Fruit fly (Drosophila melanogaster) whole organism, embryonic: ENCODE results near the gene kek4.
A peak's percentile ranks its signal among the peaks of the same experiment; 100 is the strongest.

Source experiments
- ATbp ChIP-seq: fragments of 200-800 bp; sonication (Bioruptor generic); optimal IDR thresholded peaks from 2 replicates; lab custom pipeline; 2017; ENCODE audit warnings: missing biosample characterization, mild to moderate bottlenecking, missing genetic modification characterization, missing genetic modification reagents
- Blimp-1 ChIP-seq: fragments of 200-800 bp; sonication (Bioruptor generic); optimal IDR thresholded peaks from 3 replicates; lab custom pipeline; 2018; ENCODE audit warnings: missing biosample characterization, missing genetic modification characterization, mild to moderate bottlenecking, moderate library complexity, missing genetic modification reagents
- CG10147 ChIP-seq: fragments of 200-800 bp; sonication (Bioruptor generic); optimal IDR thresholded peaks from 2 replicates; lab custom pipeline; 2019; ENCODE audit warnings: missing biosample characterization, mild to moderate bottlenecking, missing genetic modification characterization, moderate library complexity
- CG10543 ChIP-seq: fragments of 200-800 bp; sonication (Bioruptor generic); optimal IDR thresholded peaks from 3 replicates; lab custom pipeline; 2017; ENCODE audit warnings: missing biosample characterization, mild to moderate bottlenecking, missing genetic modification characterization, moderate library complexity
- CG11695 ChIP-seq: fragments of 200-800 bp; sonication (Bioruptor generic); IDR thresholded peaks from 3 replicates; pipeline ENCODE4 v1.3.6; 2022; ENCODE audit warnings: missing biosample characterization, missing genetic modification characterization
- CG12299 ChIP-seq: fragments of 200-800 bp; sonication (Bioruptor generic); optimal IDR thresholded peaks from 2 replicates; lab custom pipeline; 2018; ENCODE audit warnings: missing biosample characterization, mild to moderate bottlenecking, missing genetic modification characterization
- CG12391 ChIP-seq: fragments of 200-800 bp; sonication (Bioruptor generic); optimal IDR thresholded peaks from 3 replicates; lab custom pipeline; 2018; ENCODE audit warnings: missing biosample characterization, mild to moderate bottlenecking, missing genetic modification characterization, moderate library complexity
- CG14014 ChIP-seq: fragments of 200-800 bp; sonication (Bioruptor generic); IDR thresholded peaks from 2 replicates; pipeline ENCODE4 v1.3.6; 2022; ENCODE audit warnings: missing biosample characterization, missing genetic modification characterization
- CG16813 ChIP-seq: fragments of 200-800 bp; sonication (Bioruptor generic); IDR thresholded peaks from 3 replicates; pipeline ENCODE4 v1.3.6; 2022; ENCODE audit warnings: missing biosample characterization, missing genetic modification characterization; ENCODE audit not compliant: partially characterized antibody
- CG1832 ChIP-seq: fragments of 200-800 bp; sonication (Bioruptor generic); optimal IDR thresholded peaks from 2 replicates; lab custom pipeline; 2017; ENCODE audit warnings: missing biosample characterization, mild to moderate bottlenecking, missing genetic modification characterization, inconsistent platforms
- CG2199 ChIP-seq: fragments of 200-800 bp; sonication (Bioruptor generic); IDR thresholded peaks from 3 replicates; pipeline ENCODE4 v1.3.6; 2022; ENCODE audit warnings: missing biosample characterization, missing genetic modification characterization
- CG2712 ChIP-seq: fragments of 200-800 bp; optimal IDR thresholded peaks from 3 replicates; lab custom pipeline; 2019; ENCODE audit warnings: missing biosample characterization, mild to moderate bottlenecking, missing genetic modification characterization, moderate library complexity
- CG3726 ChIP-seq: fragments of 200-800 bp; sonication (Bioruptor generic); IDR thresholded peaks from 3 replicates; pipeline ENCODE4, ENCODE4 v1.3.6; 2022; ENCODE audit warnings: missing biosample characterization, missing genetic modification characterization
- CG42726 ChIP-seq: fragments of 200-800 bp; sonication (Bioruptor generic); IDR thresholded peaks from 2 replicates; pipeline ENCODE4 v1.3.6; 2022; ENCODE audit warnings: missing biosample characterization, missing genetic modification characterization; ENCODE audit not compliant: partially characterized antibody
- CG5245 ChIP-seq: fragments of 200-800 bp; sonication (Bioruptor generic); optimal IDR thresholded peaks from 3 replicates; lab custom pipeline; 2016; ENCODE audit warnings: missing biosample characterization, missing genetic modification characterization
- CG7271 ChIP-seq: fragments of 200-800 bp; sonication (Bioruptor generic); optimal IDR thresholded peaks from 2 replicates; lab custom pipeline; 2018; ENCODE audit warnings: missing biosample characterization, mild to moderate bottlenecking, missing genetic modification characterization, moderate library complexity
- CG7839 ChIP-seq: fragments of 200-800 bp; sonication (Bioruptor generic); optimal IDR thresholded peaks from 3 replicates; lab custom pipeline; 2018; ENCODE audit warnings: missing biosample characterization, mild to moderate bottlenecking, missing genetic modification characterization, moderate library complexity
- CG7987 ChIP-seq: fragments of 200-800 bp; sonication (Bioruptor generic); optimal IDR thresholded peaks from 2 replicates; lab custom pipeline; 2018; ENCODE audit warnings: missing biosample characterization, mild to moderate bottlenecking, missing genetic modification characterization, moderate library complexity
- CG8281 ChIP-seq: fragments of 200-800 bp; sonication (Bioruptor generic); optimal IDR thresholded peaks from 2 replicates; lab custom pipeline; 2018; ENCODE audit warnings: missing biosample characterization, mild to moderate bottlenecking, missing genetic modification characterization, moderate library complexity
- CG9876 ChIP-seq: fragments of 200-800 bp; sonication (Bioruptor generic); optimal IDR thresholded peaks from 2 replicates; lab custom pipeline; 2016; ENCODE audit warnings: missing biosample characterization, missing genetic modification characterization
- Dbx ChIP-seq: fragments of 200-800 bp; sonication (Bioruptor generic); IDR thresholded peaks from 3 replicates; pipeline ENCODE4 v1.3.6; 2022; ENCODE audit warnings: missing biosample characterization, missing genetic modification characterization
- Ets65A ChIP-seq: fragments of 200-800 bp; sonication (Bioruptor generic); peaks from one replicate; lab custom pipeline; 2016; ENCODE audit warnings: missing biosample characterization, missing genetic modification characterization
- HLHmδ ChIP-seq: fragments of 200-800 bp; sonication (Bioruptor generic); optimal IDR thresholded peaks from 2 replicates; lab custom pipeline; 2018; ENCODE audit warnings: missing biosample characterization, mild to moderate bottlenecking, missing genetic modification characterization, moderate library complexity
- Hmx ChIP-seq: fragments of 200-800 bp; sonication (Bioruptor generic); optimal IDR thresholded peaks from 2 replicates; lab custom pipeline; 2016; ENCODE audit warnings: missing biosample characterization, missing genetic modification characterization
- Max ChIP-seq: fragments of 200-800 bp; sonication (Bioruptor generic); optimal IDR thresholded peaks from 2 replicates; lab custom pipeline; 2016; ENCODE audit warnings: missing biosample characterization, mild to moderate bottlenecking, missing genetic modification characterization
- Med ChIP-seq: fragments of 200-800 bp; sonication (Bioruptor generic); peaks from one replicate; lab custom pipeline; 2016; ENCODE audit warnings: missing biosample characterization, missing genetic modification characterization, mild to moderate bottlenecking, inconsistent platforms, moderate library complexity
- Myb ChIP-seq: fragments of 200-800 bp; sonication (Bioruptor generic); optimal IDR thresholded peaks from 2 replicates; lab custom pipeline; 2016; ENCODE audit warnings: missing biosample characterization, missing genetic modification characterization
- Taf1 ChIP-seq: fragments of 200-800 bp; sonication (Bioruptor generic); IDR thresholded peaks from 2 replicates; pipeline ENCODE4 v1.3.6; 2022; ENCODE audit warnings: missing biosample characterization, missing genetic modification characterization
- Tbp ChIP-seq: fragments of >200 bp; optimal IDR thresholded peaks from 2 replicates; lab custom pipeline; 2018; ENCODE audit warnings: missing biosample characterization, missing genetic modification characterization
- YL-1 ChIP-seq: fragments of 200-800 bp; sonication (Bioruptor generic); optimal IDR thresholded peaks from 3 replicates; lab custom pipeline; 2017; ENCODE audit warnings: missing biosample characterization, mild to moderate bottlenecking, missing genetic modification characterization
- abd-A ChIP-seq: fragments of 200-800 bp; sonication (Bioruptor generic); optimal IDR thresholded peaks from 3 replicates; lab custom pipeline; 2019; ENCODE audit warnings: missing biosample characterization, mild to moderate bottlenecking, missing genetic modification characterization, moderate library complexity
- ac ChIP-seq: fragments of 200-800 bp; sonication (Bioruptor generic); optimal IDR thresholded peaks from 3 replicates; lab custom pipeline; 2017; ENCODE audit warnings: missing biosample characterization, mild to moderate bottlenecking, missing genetic modification characterization
- aop ChIP-seq: fragments of 200-800 bp; sonication (Bioruptor generic); IDR thresholded peaks from 2 replicates; pipeline ENCODE4 v1.3.6; 2022; ENCODE audit warnings: missing biosample characterization, missing genetic modification characterization
- dati ChIP-seq: fragments of 200-800 bp; sonication (Bioruptor generic); IDR thresholded peaks from 2 replicates; pipeline ENCODE4 v1.3.6; 2022; ENCODE audit warnings: missing biosample characterization, missing genetic modification characterization
- dysf ChIP-seq: fragments of 200-800 bp; sonication (Bioruptor generic); IDR thresholded peaks from 3 replicates; pipeline ENCODE4 v1.3.6; 2022; ENCODE audit warnings: missing biosample characterization, missing genetic modification characterization
- fru ChIP-seq: fragments of >200 bp; optimal IDR thresholded peaks from 2 replicates; lab custom pipeline; 2017
- odd ChIP-seq: fragments of 200-800 bp; sonication (Bioruptor generic); optimal IDR thresholded peaks from 2 replicates; lab custom pipeline; 2017; ENCODE audit warnings: missing biosample characterization, mild to moderate bottlenecking, missing genetic modification characterization
- pita ChIP-seq: fragments of 200-800 bp; sonication (Bioruptor generic); optimal IDR thresholded peaks from 2 replicates; lab custom pipeline; 2017; ENCODE audit warnings: missing biosample characterization, mild to moderate bottlenecking, missing genetic modification characterization
- ranshi ChIP-seq: fragments of 200-800 bp; sonication (Bioruptor generic); IDR thresholded peaks from 2 replicates; pipeline ENCODE4 v1.3.6; 2022; ENCODE audit warnings: missing biosample characterization, missing genetic modification characterization
- repo ChIP-seq: fragments of 200-800 bp; sonication (Bioruptor generic); optimal IDR thresholded peaks from 2 replicates; lab custom pipeline; 2016; ENCODE audit warnings: missing biosample characterization, missing genetic modification characterization
- row ChIP-seq: fragments of 200-800 bp; sonication (Bioruptor generic); IDR thresholded peaks from 3 replicates; pipeline ENCODE4 v1.3.6; 2022; ENCODE audit warnings: missing biosample characterization, missing genetic modification characterization
- scrt ChIP-seq: fragments of 200-800 bp; sonication (Bioruptor generic); optimal IDR thresholded peaks from 2 replicates; lab custom pipeline; 2018; ENCODE audit warnings: missing biosample characterization, mild to moderate bottlenecking, missing genetic modification characterization, moderate library complexity
- sd ChIP-seq: fragments of 200-800 bp; sonication (Bioruptor generic); optimal IDR thresholded peaks from 3 replicates; lab custom pipeline; 2018; ENCODE audit warnings: missing biosample characterization, mild to moderate bottlenecking, missing genetic modification characterization, moderate library complexity
- sr ChIP-seq: fragments of 200-800 bp; sonication (Bioruptor generic); IDR thresholded peaks from 3 replicates; pipeline ENCODE4 v1.3.6; 2022; ENCODE audit warnings: missing biosample characterization, missing genetic modification characterization
- stc ChIP-seq: fragments of 200-800 bp; sonication (Bioruptor generic); IDR thresholded peaks from 2 replicates; pipeline ENCODE4 v1.3.6; 2022; ENCODE audit warnings: missing biosample characterization, missing genetic modification characterization
- trh ChIP-seq: fragments of 200-800 bp; sonication (Bioruptor generic); optimal IDR thresholded peaks from 2 replicates; lab custom pipeline; 2016; ENCODE audit warnings: missing biosample characterization, missing genetic modification characterization
- vvl ChIP-seq: fragments of 200-800 bp; sonication (Bioruptor generic); IDR thresholded peaks from 2 replicates; pipeline ENCODE4 v1.3.6; 2022; ENCODE audit warnings: missing biosample characterization, missing genetic modification characterization
- z ChIP-seq: fragments of 200-800 bp; sonication (Bioruptor generic); IDR thresholded peaks from 3 replicates; pipeline ENCODE4 v1.3.6; 2022; ENCODE audit warnings: missing biosample characterization, missing genetic modification characterization

Gene kek4

dm6 chr2L:13202960-13203436 is 12.2 kb downstream of the kek4 start, which contains the start of gene CG16972 (continued):
- TF ChIP-seq CG14014 (GFP tag; lab: Robert Waterston, UW) (0 out of 2 replicates have a peak, but pooled peaks have one; percentile 13), dysf (GFP tag; lab: Robert Waterston, UW) (peak; percentile 40; the same call in 1 of the 3 replicates), CG1832 (GFP tag; lab: Kevin White, UChicago) (no peak), YL-1 (GFP tag; lab: Kevin White, UChicago) (peak; percentile 5)

- TF ChIP-seq CG42726 (no peak), CG2712 (tag; lab: Kevin White, UChicago) (no peak), z (no peak), ranshi (GFP tag; lab: Robert Waterston, UW) (no peak), dati (GFP tag; lab: Robert Waterston, UW) (no peak), Ets65A (GFP tag; lab: Kevin White, UChicago) (peak; percentile 93), HLHmδ (GFP tag; lab: Kevin White, UChicago) (no peak), Dbx (GFP tag; lab: Robert Waterston, UW) (0 out of 3 replicates have a peak, but pooled peaks have one; percentile 13), Hmx (GFP tag; lab: Kevin White, UChicago) (no peak), scrt (GFP tag; lab: Kevin White, UChicago) (no peak), Med (GFP tag; lab: Kevin White, UChicago) (peak; percentile 65)
Observed at dm6 chr2L:13195822-13196221, 19.3 kb downstream of the kek4 start.

- peak; percentile 69 for TF ChIP-seq CG7987 (GFP tag; lab: Kevin White, UChicago)
- TF ChIP-seq CG11695 (GFP tag; lab: Robert Waterston, UW), result peak; percentile 73
- no peak for TF ChIP-seq CG10147 (GFP tag; lab: Kevin White, UChicago)
- peak; percentile 4 for TF ChIP-seq trh (GFP tag; lab: Kevin White, UChicago)
- TF ChIP-seq CG3726 (GFP tag; lab: Robert Waterston, UW), result no peak
- no peak for TF ChIP-seq sr (GFP tag; lab: Robert Waterston, UW)
- no peak for TF ChIP-seq Tbp (GFP tag; lab: Kevin White, UChicago)
- no peak for TF ChIP-seq CG16813 (GFP tag; lab: Robert Waterston, UW)
- no peak for TF ChIP-seq repo (GFP tag; lab: Kevin White, UChicago)
- TF ChIP-seq CG2199, result no peak
- TF ChIP-seq ac (GFP tag; lab: Kevin White, UChicago), result no peak
- no peak for TF ChIP-seq sd (tag; lab: Kevin White, UChicago)
- TF ChIP-seq CG7839 (tag; lab: Kevin White, UChicago), result no peak
- TF ChIP-seq CG10543, result no peak
- peak; percentile 91 for TF ChIP-seq CG12391
- TF ChIP-seq CG7271 (tag; lab: Kevin White, UChicago), result peak; percentile 87
- peak; percentile 69 for TF ChIP-seq stc (GFP tag; lab: Robert Waterston, UW)
- peak; percentile 60 for TF ChIP-seq Max
- TF ChIP-seq Blimp-1 (GFP tag; lab: Kevin White, UChicago), result no peak
- TF ChIP-seq row, result peak; percentile 71
- TF ChIP-seq Taf1 (GFP tag; lab: Robert Waterston, UW), result 0 out of 2 replicates have a peak, but pooled peaks have one; percentile 26
- TF ChIP-seq CG8281, result no peak
- no peak for TF ChIP-seq odd (GFP tag; lab: Kevin White, UChicago)
- TF ChIP-seq ATbp (GFP tag; lab: Kevin White, UChicago), result no peak
- TF ChIP-seq abd-A, result no peak
- no peak for TF ChIP-seq Myb (GFP tag; lab: Kevin White, UChicago)
- TF ChIP-seq vvl (GFP tag; lab: Robert Waterston, UW), result peak; percentile 86
- peak; percentile 69 for TF ChIP-seq CG12299 (tag; lab: Kevin White, UChicago)
- TF ChIP-seq CG9876 (GFP tag; lab: Kevin White, UChicago), result no peak
- TF ChIP-seq fru, result no peak
- TF ChIP-seq CG5245 (GFP tag; lab: Kevin White, UChicago), result peak; percentile 51
- no peak for TF ChIP-seq aop (GFP tag; lab: Robert Waterston, UW)
- TF ChIP-seq pita (GFP tag; lab: Kevin White, UChicago), result no peak
Observed at dm6 chr2L:13191894-13192293, 23.3 kb downstream of the kek4 start, which contains the start of the genes CG16974 and Edem2. TSS of gene CG16974 (minus strand) at chr2L:13191979. TSS of gene Edem2 (plus strand) at chr2L:13192201.
